Worm (Caenorhabditis elegans) whole organism, L1 larva: Measurements from ENCODE around the gene Y66D12A.10.

Experiments
- F16B12.6 ChIP-seq: fragments of 150-350 bp; optimal IDR thresholded peaks from 2 replicates; lab custom pipeline; 2014; ENCODE audit warnings: missing biosample characterization, missing genetic modification characterization
- blmp-1 ChIP-seq: fragments of 150-350 bp; optimal IDR thresholded peaks from 2 replicates; lab custom pipeline; 2014; ENCODE audit warnings: missing biosample characterization, missing genetic modification characterization
- ceh-8 ChIP-seq: fragments of 200-800 bp; sonication (Bioruptor generic); optimal IDR thresholded peaks from 2 replicates; lab custom pipeline; 2018; ENCODE audit warnings: mild to moderate bottlenecking, missing genetic modification characterization, moderate library complexity, missing compliant biosample characterization
- ceh-88 ChIP-seq: fragments of 200-800 bp; sonication (Bioruptor generic); IDR thresholded peaks from 2 replicates; pipeline ENCODE4 v1.3.6; 2022; ENCODE audit warnings: missing genetic modification characterization, missing compliant biosample characterization
- dsc-1 ChIP-seq: sonication (generic microtip); optimal IDR thresholded peaks from 2 replicates; lab custom pipeline; 2016; ENCODE audit warnings: mild to moderate bottlenecking, missing genetic modification characterization, missing compliant biosample characterization
- efl-1 ChIP-seq, 4 experiments: fragments of 150-350 bp; optimal IDR thresholded peaks in 3 of 4; peaks in 1 of 4; 1 replicate in 1 of 4; 2 replicates in 3 of 4; lab custom pipeline; 2014; ENCODE audit warnings: missing biosample characterization in 2 of 4, missing genetic modification characterization in 2 of 4, missing genetic modification reagents in 2 of 4
- elt-2 ChIP-seq: sonication (generic microtip); optimal IDR thresholded peaks from 2 replicates; lab custom pipeline; 2016; ENCODE audit warnings: missing genetic modification characterization, mild to moderate bottlenecking, inconsistent platforms, missing compliant biosample characterization, missing genetic modification reagents
- elt-3 ChIP-seq, 6 experiments: fragments of 150-350 bp in 1 of 6; sonication (generic microtip); optimal IDR thresholded peaks; 2 replicates each; lab custom pipeline; 2017 to 2018; ENCODE audit warnings: missing biosample characterization in 6 of 6, missing genetic modification characterization in 6 of 6, inconsistent platforms in 1 of 6
- ets-5 ChIP-seq: fragments of 200-800 bp; sonication (Bioruptor generic); IDR thresholded peaks from 2 replicates; pipeline ENCODE4 v1.3.6; 2022; ENCODE audit warnings: missing genetic modification characterization, missing compliant biosample characterization
- fkh-10 ChIP-seq: sonication (generic microtip); optimal IDR thresholded peaks from 2 replicates; lab custom pipeline; 2017; ENCODE audit warnings: missing biosample characterization, missing genetic modification reagents, missing genetic modification characterization
- fkh-8 ChIP-seq: sonication (generic microtip); optimal IDR thresholded peaks from 2 replicates; lab custom pipeline; 2016; ENCODE audit warnings: mild to moderate bottlenecking, missing genetic modification characterization, missing compliant biosample characterization
- fos-1 ChIP-seq: fragments of 150-350 bp; optimal IDR thresholded peaks from 2 replicates; lab custom pipeline; 2014; ENCODE audit warnings: missing biosample characterization, missing genetic modification characterization
- grh-1 ChIP-seq: fragments of 200-800 bp; sonication (Bioruptor generic); IDR thresholded peaks from 2 replicates; pipeline ENCODE4 v1.3.6; 2022; ENCODE audit warnings: missing genetic modification reagents, missing genetic modification characterization, missing compliant biosample characterization
- hlh-4 ChIP-seq: sonication (generic microtip); optimal IDR thresholded peaks from 2 replicates; lab custom pipeline; 2016; ENCODE audit warnings: mild to moderate bottlenecking, missing genetic modification characterization, missing compliant biosample characterization
- hpl-2 ChIP-seq: fragments of 150-350 bp; optimal IDR thresholded peaks from 2 replicates; lab custom pipeline; 2014; ENCODE audit warnings: missing biosample characterization, missing genetic modification reagents, missing genetic modification characterization
- isw-1 ChIP-seq: fragments of 200-800 bp; sonication (Bioruptor generic); IDR thresholded peaks from 2 replicates; pipeline ENCODE4 v1.3.6; 2022; ENCODE audit warnings: missing genetic modification characterization, missing compliant biosample characterization
- lin-14 ChIP-seq: fragments of 200-800 bp; sonication (Bioruptor generic); optimal IDR thresholded peaks from 2 replicates; lab custom pipeline; 2018; ENCODE audit warnings: mild to moderate bottlenecking, missing genetic modification characterization, moderate library complexity, missing compliant biosample characterization
- lin-39 ChIP-seq: fragments of 150-350 bp; optimal IDR thresholded peaks from 2 replicates; lab custom pipeline; 2014; ENCODE audit warnings: missing biosample characterization, missing genetic modification reagents, missing genetic modification characterization
- mef-2 ChIP-seq: fragments of 150-350 bp; optimal IDR thresholded peaks from 2 replicates; lab custom pipeline; 2014; ENCODE audit warnings: missing biosample characterization, missing genetic modification characterization
- mep-1 ChIP-seq: fragments of 150-350 bp; optimal IDR thresholded peaks from 2 replicates; lab custom pipeline; 2014; ENCODE audit warnings: missing biosample characterization, missing genetic modification characterization
- nhr-19 ChIP-seq: fragments of 200-800 bp; sonication (Bioruptor generic); conservative IDR thresholded peaks from 2 replicates; pipeline ENCODE4 v1.3.6; 2022; ENCODE audit warnings: missing genetic modification characterization, missing compliant biosample characterization
- nhr-76 ChIP-seq: sonication (generic microtip); optimal IDR thresholded peaks from 2 replicates; lab custom pipeline; 2017; ENCODE audit warnings: missing biosample characterization, missing genetic modification characterization
- nhr-77 ChIP-seq: fragments of 150-350 bp; optimal IDR thresholded peaks from 2 replicates; lab custom pipeline; 2014; ENCODE audit warnings: missing biosample characterization, missing genetic modification characterization
- nhr-85 ChIP-seq: sonication (generic microtip); peaks from one replicate; lab custom pipeline; 2016; ENCODE audit warnings: missing genetic modification characterization, inconsistent platforms, missing compliant biosample characterization
- pag-3 ChIP-seq: sonication (generic microtip); optimal IDR thresholded peaks from 2 replicates; lab custom pipeline; 2017; ENCODE audit warnings: missing genetic modification characterization, mild to moderate bottlenecking, missing compliant biosample characterization, antibody characterized with exemption, borderline replicate concordance; ENCODE audit not compliant: insufficient read depth
- skn-1 ChIP-seq: fragments of 150-350 bp; optimal IDR thresholded peaks from 2 replicates; lab custom pipeline; 2014; ENCODE audit warnings: missing biosample characterization, missing genetic modification characterization
- snu-23 ChIP-seq: sonication (generic microtip); optimal IDR thresholded peaks from 2 replicates; lab custom pipeline; 2016; ENCODE audit warnings: missing genetic modification characterization, missing compliant biosample characterization
- sup-37 ChIP-seq: fragments of 200-800 bp; sonication (Bioruptor generic); optimal IDR thresholded peaks from 2 replicates; lab custom pipeline; 2018; ENCODE audit warnings: mild to moderate bottlenecking, missing genetic modification characterization, missing compliant biosample characterization
- tbx-2 ChIP-seq: sonication (generic microtip); optimal IDR thresholded peaks from 2 replicates; lab custom pipeline; 2016; ENCODE audit warnings: missing genetic modification characterization, missing compliant biosample characterization
- unc-30 ChIP-seq: sonication (generic microtip); optimal IDR thresholded peaks from 2 replicates; lab custom pipeline; 2017; ENCODE audit warnings: missing biosample characterization, missing genetic modification characterization
- unc-62 ChIP-seq: fragments of 150-350 bp; optimal IDR thresholded peaks from 2 replicates; lab custom pipeline; 2014; ENCODE audit warnings: missing biosample characterization, missing genetic modification reagents, missing genetic modification characterization
- unc-86 ChIP-seq: sonication (generic microtip); optimal IDR thresholded peaks from 2 replicates; lab custom pipeline; 2016; ENCODE audit warnings: missing genetic modification characterization, missing compliant biosample characterization
- ztf-11 ChIP-seq, 2 experiments: sonication (generic microtip); optimal IDR thresholded peaks; 2 replicates each; lab custom pipeline; 2016 to 2017; ENCODE audit warnings: missing genetic modification characterization in 2 of 2, missing biosample characterization in 1 of 2, missing compliant biosample characterization in 1 of 2
- ztf-4 ChIP-seq: fragments of 150-350 bp; optimal IDR thresholded peaks from 2 replicates; lab custom pipeline; 2014; ENCODE audit warnings: missing biosample characterization, missing genetic modification characterization

Gene Y66D12A.10

DNA sequence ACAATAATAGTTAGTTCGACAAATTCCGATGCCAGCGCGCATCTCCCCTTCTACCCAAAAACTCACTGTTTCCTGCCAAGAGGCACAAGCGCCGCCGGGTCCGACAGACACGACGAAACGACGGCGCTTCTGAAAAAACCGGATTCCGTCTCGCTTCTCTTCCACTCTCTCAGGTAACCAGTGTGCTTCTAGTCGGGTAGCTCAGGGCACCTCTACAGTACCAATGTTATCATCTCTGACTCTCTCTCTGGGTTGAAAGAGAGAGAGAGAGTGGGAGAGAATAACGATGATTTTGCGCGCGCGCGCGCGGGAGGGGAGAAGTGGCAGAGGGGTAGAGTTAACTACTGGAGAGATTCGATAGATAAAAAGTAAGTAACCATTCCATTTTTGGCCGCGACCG, 8.8 kb upstream of the Y66D12A.10 start (continued):
- TF ChIP-seq hpl-2 (no peak), efl-1 (optimal IDR thresholded peaks at IDR 0.05; lab: Kevin White, UChicago) (peak; percentile 24 to 30), efl-1 (GFP tag; optimal IDR thresholded peaks at IDR 0.05 in 1 of 2; lab: Kevin White, UChicago) (peak; percentile 7 to 84)
- TF ChIP-seq, all 84 proteins: peak for 17

DNA sequence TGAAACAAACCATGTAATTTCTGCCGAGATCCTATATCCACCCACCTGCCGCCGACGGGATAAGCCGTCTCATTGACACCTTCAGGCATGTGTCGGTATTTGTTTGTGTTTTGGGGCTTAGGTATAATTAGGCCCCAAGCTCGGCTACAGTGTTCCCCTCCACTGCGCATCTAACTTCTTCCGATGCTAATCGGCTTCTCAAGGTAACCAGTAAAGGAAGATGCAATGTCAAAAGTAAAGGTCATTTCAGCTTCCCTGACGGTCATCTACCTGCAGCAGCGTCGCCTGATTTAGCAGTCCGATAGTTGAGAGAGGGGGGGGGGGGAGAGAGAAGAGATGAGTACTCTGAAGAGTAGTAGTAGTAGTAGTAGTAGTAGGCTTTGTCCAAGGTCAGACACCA, 7.4 kb upstream of the Y66D12A.10 start:
- TF ChIP-seq snu-23 (peak; percentile 12), nhr-85 (tag; lab: Kevin White, UChicago) (peak; percentile 59), ztf-11 (tag; optimal IDR thresholded peaks at IDR 0.05; lab: Kevin White, UChicago) (no peak), ceh-8 (GFP tag; lab: Kevin White, UChicago) (no peak), ets-5 (no peak), lin-14 (GFP tag; lab: Kevin White, UChicago) (peak; percentile 39), mef-2 (tag; lab: Kevin White, UChicago) (no peak), sup-37 (GFP tag; lab: Kevin White, UChicago) (no peak), efl-1 (optimal IDR thresholded peaks at IDR 0.05; lab: Kevin White, UChicago) (no peak), efl-1 (GFP tag; optimal IDR thresholded peaks at IDR 0.05 in 1 of 2; lab: Kevin White, UChicago) (peak in 1 of 2 experiments; percentile 40), unc-86 (tag; lab: Kevin White, UChicago) (no peak)

DNA sequence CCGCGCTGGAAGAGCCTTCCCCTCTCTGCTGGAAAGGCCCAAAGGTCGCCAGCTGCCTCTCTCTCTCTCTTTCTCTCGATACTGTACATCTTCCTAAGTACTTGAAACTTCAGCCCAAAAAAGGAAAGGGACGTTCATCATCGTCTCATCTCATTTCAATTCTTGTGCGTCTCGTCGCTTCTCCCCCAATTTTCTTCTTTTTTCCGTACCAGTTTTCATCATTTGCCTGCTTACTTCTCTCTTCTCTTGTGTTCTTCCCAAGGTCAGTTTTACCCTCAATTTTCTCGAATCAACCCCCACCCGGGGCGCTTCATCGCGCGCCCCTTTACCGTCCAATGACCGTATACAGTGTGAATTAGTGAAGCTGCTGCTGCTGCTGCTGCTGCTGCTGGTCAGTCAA, 6.0 kb upstream of the Y66D12A.10 start:
- no peak for TF ChIP-seq pag-3 (tag; lab: Kevin White, UChicago)
- TF ChIP-seq isw-1 (GFP tag; lab: Robert Waterston, UW): no peak
- TF ChIP-seq grh-1: 0 out of 2 replicates have a peak, but pooled peaks have one; percentile 10
- TF ChIP-seq ceh-88 (GFP tag; lab: Robert Waterston, UW): no peak
- TF ChIP-seq elt-3 (tag; optimal IDR thresholded peaks at IDR 0.05; lab: Kevin White, UChicago): no peak
- peak; percentile 68 for TF ChIP-seq nhr-85 (tag; lab: Kevin White, UChicago)
- TF ChIP-seq skn-1 (tag; lab: Kevin White, UChicago): no peak
- no peak for TF ChIP-seq elt-2 (tag; lab: Kevin White, UChicago)
- peak in 1 of 2 experiments; percentile 4 for TF ChIP-seq ztf-11 (tag; optimal IDR thresholded peaks at IDR 0.05; lab: Kevin White, UChicago)
- TF ChIP-seq fkh-8: no peak
- TF ChIP-seq unc-30 (tag; lab: Kevin White, UChicago): no peak
- no peak for TF ChIP-seq F16B12.6 (tag; lab: Kevin White, UChicago)
- no peak for TF ChIP-seq unc-62 (GFP tag; lab: Kevin White, UChicago)
- TF ChIP-seq blmp-1 (tag; lab: Kevin White, UChicago): peak; percentile 25
- TF ChIP-seq lin-39 (tag; lab: Kevin White, UChicago): no peak
- TF ChIP-seq lin-14 (GFP tag; lab: Kevin White, UChicago): peak; percentile 36
- TF ChIP-seq dsc-1 (tag; lab: Kevin White, UChicago): no peak
- TF ChIP-seq nhr-76 (tag; lab: Kevin White, UChicago): no peak
- TF ChIP-seq fos-1 (tag; lab: Kevin White, UChicago): no peak
- TF ChIP-seq mep-1 (tag; lab: Kevin White, UChicago): no peak
- TF ChIP-seq ztf-4: no peak
- peak; percentile 30 for TF ChIP-seq snu-23
- TF ChIP-seq, all 84 proteins: peak for 6

DNA sequence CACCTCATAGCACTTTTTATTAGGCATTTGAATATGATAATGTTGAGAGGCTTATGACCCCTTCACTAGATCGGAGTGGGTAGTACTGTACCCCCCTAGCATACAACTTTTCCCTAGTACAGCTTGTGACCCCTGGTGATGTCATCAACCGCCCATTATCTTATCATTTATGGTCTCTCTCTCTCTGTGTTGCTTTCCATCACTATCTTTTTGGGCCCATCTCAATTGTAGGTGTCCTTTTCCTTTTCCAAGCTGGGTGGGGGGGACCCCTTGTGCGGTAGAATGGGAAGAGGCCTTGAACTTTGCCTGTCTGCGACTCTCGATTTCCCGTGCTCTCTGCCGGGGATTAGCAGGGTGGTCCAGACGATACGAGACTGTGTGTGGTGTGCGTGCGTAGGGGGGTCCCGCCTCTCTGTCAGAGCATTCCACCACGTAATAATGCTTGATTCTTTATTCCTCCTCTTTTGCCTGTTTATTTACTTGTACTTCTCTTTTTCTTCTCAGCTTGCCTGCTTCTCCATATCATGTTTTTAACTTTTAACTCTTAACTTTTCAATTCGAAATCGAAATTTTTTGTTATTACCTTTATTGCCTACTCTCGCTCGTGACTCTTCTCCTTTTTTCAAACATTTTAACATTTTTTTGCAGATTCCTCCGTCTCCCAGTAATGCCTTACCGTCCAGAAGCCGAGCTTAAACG, 5.0 kb upstream of the Y66D12A.10 start, which contains the start of gene ztf-29:
Gene ztf-29 (plus strand): TSS at position 649 of the 699 bp plus-strand sequence.
- TF ChIP-seq elt-2 (tag; lab: Kevin White, UChicago) (no peak), hlh-4 (no peak), tbx-2 (tag; lab: Kevin White, UChicago) (no peak), nhr-19 (GFP tag; lab: Robert Waterston, UW) (no peak), mep-1 (tag; lab: Kevin White, UChicago) (no peak), snu-23 (no peak), unc-62 (GFP tag; lab: Kevin White, UChicago) (no peak), ztf-4 (no peak), nhr-77 (no peak), fkh-10 (no peak)
